Worm (Caenorhabditis elegans): ENCODE results near the gene srx-137.
A peak's percentile ranks its signal among the peaks of the same experiment; 100 is the strongest.

The srx-137 gene

DNA sequence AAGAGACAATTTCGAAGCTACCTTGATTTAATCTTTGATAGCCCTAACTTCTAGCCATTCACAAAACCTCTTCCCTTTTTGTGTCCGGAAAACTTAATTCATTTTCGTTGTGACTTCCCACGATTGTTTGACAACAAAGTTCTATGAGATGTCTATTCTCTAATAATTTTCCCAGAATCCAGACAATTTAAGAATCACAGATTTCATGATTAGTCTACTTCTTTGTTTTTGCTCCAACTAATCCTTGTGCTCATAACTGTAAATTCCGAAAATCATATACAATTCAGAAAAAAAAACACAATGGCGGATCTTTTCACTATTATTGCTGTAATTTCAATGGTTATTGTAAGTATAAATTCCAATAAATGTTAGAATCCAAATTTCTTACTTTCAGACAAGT lies at the start of gene srx-137:
srx-137 (plus strand) TSS at position 301 of the 400 bp plus-strand sequence.
- TF ChIP-seq cnd-1 (tag; optimal IDR thresholded peaks at IDR 0.05) = no peak
- TF ChIP-seq ceh-43 (GFP tag; optimal IDR thresholded peaks at IDR 0.05) = no peak
- TF ChIP-seq pha-4 (tag; optimal IDR thresholded peaks at IDR 0.05) = no peak
- TF ChIP-seq snpc-4 (tag; optimal IDR thresholded peaks at IDR 0.05) = no peak
- no peak for TF ChIP-seq lin-32 (GFP tag; optimal IDR thresholded peaks at IDR 0.05)
- TF ChIP-seq M03D4.4 (tag; optimal IDR thresholded peaks at IDR 0.05) = no peak

DNA sequence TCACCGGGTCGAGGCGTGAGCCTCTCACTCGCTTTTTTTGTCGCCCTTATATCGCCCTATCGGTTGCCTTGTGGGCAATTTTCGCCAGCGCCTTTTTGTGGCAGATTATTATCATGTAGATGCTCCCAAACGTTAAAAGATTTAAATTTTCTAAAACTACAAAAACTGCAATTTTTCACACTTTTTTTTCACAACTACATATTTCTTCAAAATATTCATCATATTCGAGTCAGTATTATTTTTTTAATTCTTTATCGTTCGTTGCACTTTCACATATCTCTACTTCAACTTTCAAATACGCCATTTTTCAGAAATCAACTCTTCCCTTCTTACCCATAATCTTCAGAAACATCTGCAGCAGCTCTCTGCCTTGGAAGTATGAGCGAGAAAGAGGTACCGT lies 49.7 kb upstream of the srx-137 start, which contains the start of gene ceh-24:
ceh-24 (plus strand) TSS at position 301 of the 400 bp plus-strand sequence.
- TF ChIP-seq elt-1 (tag; optimal IDR thresholded peaks at IDR 0.05; ENCODE audit: borderline replicate concordance, insufficient read depth) (no peak), ceh-43 (GFP tag; optimal IDR thresholded peaks at IDR 0.05) (no peak), unc-62 (GFP tag; optimal IDR thresholded peaks at IDR 0.05) (no peak), nhr-76 (tag; optimal IDR thresholded peaks at IDR 0.05) (no peak), zip-8 (tag; optimal IDR thresholded peaks at IDR 0.05) (no peak), ceh-83 (GFP tag; optimal IDR thresholded peaks at IDR 0.05) (no peak), sptf-1 (tag; optimal IDR thresholded peaks at IDR 0.05) (no peak), flh-1 (GFP tag; optimal IDR thresholded peaks at IDR 0.05) (no peak), sem-2 (GFP tag; optimal IDR thresholded peaks at IDR 0.05) (no peak), mls-2 (tag; optimal IDR thresholded peaks at IDR 0.05) (no peak), mab-5 (tag; optimal IDR thresholded peaks at IDR 0.05) (no peak), unc-39 (tag; optimal IDR thresholded peaks at IDR 0.05) (no peak), M03D4.4 (tag; optimal IDR thresholded peaks at IDR 0.05) (no peak), lin-32 (GFP tag; optimal IDR thresholded peaks at IDR 0.05) (no peak), nhr-237 (tag; optimal IDR thresholded peaks at IDR 0.05) (no peak), unc-120 (tag; optimal IDR thresholded peaks at IDR 0.05; ENCODE audit: poor library complexity, severe bottlenecking) (no peak), ztf-11 (tag; optimal IDR thresholded peaks at IDR 0.05) (no peak), drap-1 (GFP tag; optimal IDR thresholded peaks at IDR 0.05) (no peak), lsy-2 (tag; optimal IDR thresholded peaks at IDR 0.05) (no peak), mep-1 (tag; optimal IDR thresholded peaks at IDR 0.05) (no peak)

DNA sequence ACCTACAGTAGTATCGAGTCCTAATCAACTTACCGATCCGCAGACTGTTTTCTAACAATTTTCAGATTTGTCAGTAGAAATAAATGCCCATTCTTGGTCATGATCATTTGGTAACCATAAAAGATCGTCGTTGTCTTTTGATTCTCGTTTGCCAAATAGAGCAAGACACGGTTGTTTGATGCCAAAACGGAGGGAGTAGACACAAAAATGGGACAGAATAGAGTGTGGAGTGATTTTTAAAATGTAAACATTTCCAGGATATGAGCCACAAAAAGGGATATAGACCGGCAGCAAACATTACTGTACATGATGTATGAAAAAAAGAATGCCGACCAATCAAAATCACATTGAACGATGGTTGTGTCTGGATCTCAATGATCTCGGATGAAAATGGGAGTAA lies 45.7 kb upstream of the srx-137 start, which contains the start of gene F55B12.2:
F55B12.2 (minus strand) TSS at position 101 of the 400 bp plus-strand sequence.
- TF ChIP-seq ham-2 (GFP tag; optimal IDR thresholded peaks at IDR 0.05) (no peak), tbx-8 (GFP tag; optimal IDR thresholded peaks at IDR 0.05) (no peak), lin-32 (GFP tag; optimal IDR thresholded peaks at IDR 0.05) (no peak), cnd-1 (tag; optimal IDR thresholded peaks at IDR 0.05) (no peak), mls-2 (tag; optimal IDR thresholded peaks at IDR 0.05) (no peak), ceh-83 (GFP tag; optimal IDR thresholded peaks at IDR 0.05) (no peak)

DNA sequence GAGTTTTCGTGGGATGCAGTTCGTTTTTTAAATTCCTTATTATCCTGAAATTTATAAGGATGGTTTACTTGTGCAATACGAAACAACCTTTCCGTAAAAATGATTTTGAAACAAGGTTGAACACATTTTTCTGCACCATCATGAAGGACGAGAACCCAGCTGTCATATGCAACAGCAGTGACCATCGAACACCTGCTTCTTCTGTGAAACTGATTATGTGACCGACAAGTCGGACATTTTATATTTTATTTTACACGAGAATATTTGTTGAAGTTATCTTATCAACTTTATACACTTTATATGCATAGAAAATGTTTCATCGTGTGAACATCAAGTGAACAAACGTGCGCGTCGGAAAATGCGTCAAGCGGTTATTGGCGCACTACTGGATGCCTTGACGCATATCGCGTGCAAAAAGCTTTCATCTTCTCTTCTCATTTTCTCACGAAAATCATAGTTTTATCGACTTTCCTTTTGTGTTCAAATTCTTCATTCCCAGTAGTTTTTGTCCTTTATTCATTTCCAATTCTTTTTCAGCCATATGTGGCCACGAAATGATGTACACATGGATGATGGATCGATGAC lies 43.7 kb upstream of the srx-137 start, which contains the start of gene sel-10:
sel-10 (plus strand) TSS at position 538 of the 585 bp plus-strand sequence.
- TF ChIP-seq ces-1 (GFP tag; optimal IDR thresholded peaks at IDR 0.05) = no peak
- peak; percentile 63 for TF ChIP-seq mep-1 (tag; optimal IDR thresholded peaks at IDR 0.05)
- no peak for TF ChIP-seq ceh-39 (tag; optimal IDR thresholded peaks at IDR 0.05)
- TF ChIP-seq pha-4 (tag; optimal IDR thresholded peaks at IDR 0.05) = peak; percentile 60
- TF ChIP-seq lsy-2 (tag; optimal IDR thresholded peaks at IDR 0.05) = peak; percentile 67
- TF ChIP-seq lin-32 (GFP tag; optimal IDR thresholded peaks at IDR 0.05) = peak; percentile 55
- TF ChIP-seq hlh-1 (tag; optimal IDR thresholded peaks at IDR 0.05) = peak; percentile 51
- peak; percentile 61 for TF ChIP-seq lin-13 (tag; optimal IDR thresholded peaks at IDR 0.05)
- peak; percentile 23 for TF ChIP-seq drap-1 (GFP tag; optimal IDR thresholded peaks at IDR 0.05)

DNA sequence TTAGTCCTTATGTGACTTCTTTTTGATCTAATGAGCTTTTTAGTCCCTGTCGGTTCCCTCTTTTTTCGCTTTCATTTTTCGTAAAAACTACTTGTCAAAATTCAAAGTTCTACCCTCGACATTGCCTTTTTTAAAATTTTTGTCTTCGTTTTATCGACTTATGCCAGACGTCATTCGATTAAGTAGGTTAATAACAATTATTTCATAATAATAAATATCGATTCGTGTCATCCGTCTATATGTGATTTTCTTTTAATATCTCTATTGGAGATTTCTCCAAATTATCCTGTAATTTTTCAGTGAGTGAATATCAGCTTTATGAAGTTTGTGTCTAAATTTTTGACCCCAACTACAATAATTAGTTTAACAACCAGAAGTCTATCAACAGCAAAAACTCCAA lies 39.9 kb upstream of the srx-137 start, which contains the start of gene hpo-31:
hpo-31 (plus strand) TSS at position 301 of the 400 bp plus-strand sequence.
- TF ChIP-seq mep-1 (tag; optimal IDR thresholded peaks at IDR 0.05) (no peak), unc-62 (GFP tag; optimal IDR thresholded peaks at IDR 0.05) (no peak), drap-1 (GFP tag; optimal IDR thresholded peaks at IDR 0.05) (no peak)

DNA sequence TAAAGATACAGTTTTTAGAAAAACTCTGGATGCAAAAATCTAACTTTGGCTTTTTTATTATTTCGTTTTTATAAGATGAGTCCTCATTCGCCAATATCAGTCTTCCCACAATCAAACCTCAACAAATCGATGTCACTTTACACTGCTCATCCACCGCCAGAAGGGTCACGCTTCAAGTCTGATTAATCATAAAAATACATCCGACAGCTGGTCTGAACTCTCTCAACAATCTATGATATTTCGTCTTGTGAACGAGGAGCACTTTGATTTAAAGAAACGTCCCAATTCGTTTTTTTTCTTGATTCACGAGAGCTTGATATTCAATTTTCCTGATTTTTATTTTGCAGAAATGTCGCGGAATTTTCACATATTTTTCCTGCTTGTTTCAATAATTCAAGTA lies 34.7 kb upstream of the srx-137 start, which contains the start of gene nrf-5:
nrf-5 (plus strand) TSS at position 348 of the 400 bp plus-strand sequence.
- no peak for TF ChIP-seq unc-39 (tag; optimal IDR thresholded peaks at IDR 0.05)
- TF ChIP-seq ham-2 (GFP tag; optimal IDR thresholded peaks at IDR 0.05) = no peak
- TF ChIP-seq hlh-1 (tag; optimal IDR thresholded peaks at IDR 0.05) = peak; percentile 64
- no peak for TF ChIP-seq elt-3 (tag; optimal IDR thresholded peaks at IDR 0.05)

Data from whole organism, mixed stage, embryonic.